Worm (Caenorhabditis elegans) whole organism, young adult: Measurements from ENCODE around the gene fbxb-81.

Experiments
- D2030.7 ChIP-seq: fragments of 200-800 bp; sonication (Bioruptor generic); IDR thresholded peaks from 2 replicates; pipeline ENCODE4 v1.3.6; 2022; ENCODE audit warnings: missing genetic modification reagents, missing genetic modification characterization, missing compliant biosample characterization
- F23B12.7 ChIP-seq: sonication (generic microtip); optimal IDR thresholded peaks from 2 replicates; lab custom pipeline; 2017; ENCODE audit warnings: missing genetic modification characterization, mild to moderate bottlenecking, missing compliant biosample characterization, antibody characterized with exemption, moderate library complexity; ENCODE audit not compliant: insufficient read depth
- F33H1.4 ChIP-seq: fragments of 200-800 bp; sonication (Bioruptor generic); IDR thresholded peaks from 2 replicates; pipeline ENCODE4 v1.3.6; 2022; ENCODE audit warnings: missing genetic modification reagents, missing genetic modification characterization, missing compliant biosample characterization
- F37B4.10 ChIP-seq: fragments of 200-800 bp; sonication (Bioruptor generic); IDR thresholded peaks from 2 replicates; pipeline ENCODE4 v1.3.6; 2022; ENCODE audit warnings: missing genetic modification characterization, missing compliant biosample characterization
- F49E8.2 ChIP-seq: sonication (generic microtip); optimal IDR thresholded peaks from 3 replicates; lab custom pipeline; 2017; ENCODE audit warnings: missing genetic modification characterization, mild to moderate bottlenecking, missing compliant biosample characterization, antibody characterized with exemption, moderate library complexity; ENCODE audit not compliant: insufficient read depth
- T07F8.4 ChIP-seq: sonication (generic microtip); optimal IDR thresholded peaks from 2 replicates; lab custom pipeline; 2016; ENCODE audit warnings: mild to moderate bottlenecking, missing genetic modification characterization, moderate library complexity, missing compliant biosample characterization
- Y56A3A.18 ChIP-seq: fragments of 200-800 bp; sonication (Bioruptor generic); IDR thresholded peaks from 2 replicates; pipeline ENCODE4 v1.3.6; 2022; ENCODE audit warnings: missing genetic modification reagents, missing genetic modification characterization, missing compliant biosample characterization
- Y67H2A.10 ChIP-seq: fragments of 200-800 bp; sonication (Bioruptor generic); conservative IDR thresholded peaks from 2 replicates; pipeline ENCODE4 v1.3.6; 2022; ENCODE audit warnings: missing genetic modification reagents, missing genetic modification characterization, missing compliant biosample characterization
- Y79H2A.3 ChIP-seq: fragments of 200-800 bp; sonication (Bioruptor generic); conservative IDR thresholded peaks from 2 replicates; pipeline ENCODE4 v1.3.6; 2022; ENCODE audit warnings: missing genetic modification reagents, missing genetic modification characterization, missing compliant biosample characterization
- ama-1 ChIP-seq, 3 experiments: fragments of 150-350 bp in 1 of 3; sonication (generic microtip) in 2 of 3; optimal IDR thresholded peaks; 2 replicates each; lab custom pipeline; 2014 to 2018; ENCODE audit warnings: missing biosample characterization in 2 of 3, missing genetic modification characterization in 2 of 3, missing genetic modification reagents in 2 of 3
- attf-5 ChIP-seq: fragments of 200-800 bp; sonication (Bioruptor generic); optimal IDR thresholded peaks from 2 replicates; lab custom pipeline; 2018; ENCODE audit warnings: mild to moderate bottlenecking, missing genetic modification characterization, missing compliant biosample characterization
- bed-2 ChIP-seq: fragments of 200-800 bp; sonication (Bioruptor generic); IDR thresholded peaks from 2 replicates; pipeline ENCODE4 v1.3.6; 2022; ENCODE audit warnings: missing genetic modification reagents, missing genetic modification characterization, missing compliant biosample characterization
- ccch-3 ChIP-seq: fragments of 200-800 bp; sonication (Bioruptor generic); optimal IDR thresholded peaks from 2 replicates; lab custom pipeline; 2018; ENCODE audit warnings: mild to moderate bottlenecking, missing genetic modification characterization, missing compliant biosample characterization
- ceh-27 ChIP-seq: fragments of 200-800 bp; sonication (Bioruptor generic); optimal IDR thresholded peaks from 2 replicates; lab custom pipeline; 2018; ENCODE audit warnings: mild to moderate bottlenecking, missing genetic modification characterization, moderate library complexity, missing compliant biosample characterization
- ceh-91 ChIP-seq: fragments of 200-800 bp; sonication (Bioruptor generic); IDR thresholded peaks from 2 replicates; pipeline ENCODE4 v1.3.6; 2022; ENCODE audit warnings: missing genetic modification reagents, missing genetic modification characterization, missing compliant biosample characterization
- chd-7 ChIP-seq: sonication (generic microtip); optimal IDR thresholded peaks from 2 replicates; lab custom pipeline; 2016; ENCODE audit warnings: mild to moderate bottlenecking, missing genetic modification characterization, moderate library complexity, missing compliant biosample characterization
- egl-44 ChIP-seq: fragments of 200-800 bp; sonication (Bioruptor generic); IDR thresholded peaks from 2 replicates; pipeline ENCODE4 v1.3.6; 2022; ENCODE audit warnings: missing genetic modification reagents, missing genetic modification characterization, missing compliant biosample characterization
- him-1 ChIP-seq: sonication (generic microtip); optimal IDR thresholded peaks from 2 replicates; lab custom pipeline; 2016; ENCODE audit warnings: missing genotype, missing genetic modification reagents, missing genetic modification characterization, missing compliant biosample characterization
- hmg-1.2 ChIP-seq: fragments of 200-800 bp; sonication (Bioruptor generic); IDR thresholded peaks from 2 replicates; pipeline ENCODE4 v1.3.6; 2022; ENCODE audit warnings: missing genetic modification reagents, missing genetic modification characterization, missing compliant biosample characterization
- madf-10 ChIP-seq: sonication (generic microtip); optimal IDR thresholded peaks from 2 replicates; lab custom pipeline; 2016; ENCODE audit warnings: mild to moderate bottlenecking, missing genetic modification characterization, missing compliant biosample characterization
- madf-3 ChIP-seq: fragments of 200-800 bp; sonication (Bioruptor generic); IDR thresholded peaks from 2 replicates; pipeline ENCODE4 v1.3.6; 2022; ENCODE audit warnings: missing genetic modification reagents, missing genetic modification characterization, missing compliant biosample characterization
- madf-8 ChIP-seq: fragments of 200-800 bp; sonication (Bioruptor generic); conservative IDR thresholded peaks from 2 replicates; pipeline ENCODE4 v1.3.6; 2022; ENCODE audit warnings: missing genetic modification reagents, missing genetic modification characterization, missing compliant biosample characterization
- mes-4 ChIP-seq: sonication (generic microtip); optimal IDR thresholded peaks from 2 replicates; lab custom pipeline; 2016; ENCODE audit warnings: missing genotype, missing genetic modification characterization, missing compliant biosample characterization
- nfya-2 ChIP-seq: fragments of 200-800 bp; sonication (Bioruptor generic); IDR thresholded peaks from 2 replicates; pipeline ENCODE4 v1.3.6; 2022; ENCODE audit warnings: missing genetic modification reagents, missing genetic modification characterization, missing compliant biosample characterization
- nhr-80 ChIP-seq: sonication (generic microtip); optimal IDR thresholded peaks from 2 replicates; lab custom pipeline; 2016; ENCODE audit warnings: missing genetic modification characterization, missing compliant biosample characterization
- rec-8 ChIP-seq, 2 experiments: sonication (generic microtip); optimal IDR thresholded peaks; 2 replicates each; lab custom pipeline; 2016; ENCODE audit warnings: mild to moderate bottlenecking in 2 of 2, missing genetic modification characterization in 2 of 2, missing genetic modification reagents in 2 of 2, missing genotype in 2 of 2, missing biosample characterization in 1 of 2, missing compliant biosample characterization in 1 of 2, moderate library complexity in 1 of 2
- rpc-1 ChIP-seq, 2 experiments: fragments of 150-350 bp in 1 of 2; sonication (generic microtip) in 1 of 2; optimal IDR thresholded peaks; 2 replicates each; lab custom pipeline; 2014 to 2018; ENCODE audit warnings: missing biosample characterization in 1 of 2, missing genetic modification characterization in 1 of 2, missing genetic modification reagents in 1 of 2, missing genotype in 1 of 2
- snpc-4 ChIP-seq, 5 experiments: fragments of 150-350 bp in 1 of 5; sonication (generic microtip) in 4 of 5; optimal IDR thresholded peaks; 2 replicates each; lab custom pipeline; 2014 to 2018; ENCODE audit warnings: missing genetic modification characterization in 5 of 5, missing biosample characterization in 3 of 5, antibody characterized with exemption in 2 of 5, mild to moderate bottlenecking in 2 of 5, missing compliant biosample characterization in 2 of 5, missing genotype in 2 of 5, moderate library complexity in 2 of 5, missing genetic modification reagents in 1 of 5
- xnd-1 ChIP-seq: sonication (generic microtip); optimal IDR thresholded peaks from 2 replicates; lab custom pipeline; 2016; ENCODE audit warnings: missing genotype, missing genetic modification reagents, missing genetic modification characterization, missing compliant biosample characterization
- ztf-18 ChIP-seq: sonication (generic microtip); optimal IDR thresholded peaks from 2 replicates; lab custom pipeline; 2016; ENCODE audit warnings: missing genotype, mild to moderate bottlenecking, missing genetic modification characterization, missing compliant biosample characterization
- ztf-26 ChIP-seq: sonication (generic microtip); optimal IDR thresholded peaks from 2 replicates; lab custom pipeline; 2017; ENCODE audit warnings: missing genetic modification characterization, missing compliant biosample characterization
- ztf-28 ChIP-seq: fragments of 200-800 bp; sonication (Bioruptor generic); IDR thresholded peaks from 2 replicates; pipeline ENCODE4 v1.3.6; 2022; ENCODE audit warnings: missing genetic modification reagents, missing genetic modification characterization, missing compliant biosample characterization
- ztf-6 ChIP-seq: fragments of 200-800 bp; sonication (Bioruptor generic); IDR thresholded peaks from 2 replicates; pipeline ENCODE4 v1.3.6; 2022; ENCODE audit warnings: missing genetic modification reagents, missing genetic modification characterization, missing compliant biosample characterization

The fbxb-81 gene

ce11 chrIII:184335-184734, 43.3 kb upstream of the fbxb-81 start:
- TF ChIP-seq ztf-6 (GFP tag; lab: Robert Waterston, UW) = no peak
- TF ChIP-seq bed-2 (GFP tag; lab: Robert Waterston, UW) = no peak
- TF ChIP-seq xnd-1 (tag; lab: Kevin White, UChicago) = no peak
- no peak for TF ChIP-seq ceh-27
- TF ChIP-seq chd-7 (tag; lab: Kevin White, UChicago) = no peak
- no peak for TF ChIP-seq ccch-3 (GFP tag; lab: Kevin White, UChicago)
- no peak for TF ChIP-seq him-1 (tag; lab: Kevin White, UChicago)
- TF ChIP-seq egl-44 = no peak
- no peak for TF ChIP-seq ztf-28 (GFP tag; lab: Robert Waterston, UW)
- TF ChIP-seq Y67H2A.10 (GFP tag; lab: Robert Waterston, UW) = no peak
- TF ChIP-seq ceh-91 = no peak
- no peak for TF ChIP-seq ztf-18
- TF ChIP-seq, all 124 proteins: peak for 0

- no peak for TF ChIP-seq madf-3 (GFP tag; lab: Robert Waterston, UW)
- no peak for TF ChIP-seq ztf-18
- no peak for TF ChIP-seq xnd-1 (tag; lab: Kevin White, UChicago)
- no peak for TF ChIP-seq Y79H2A.3 (GFP tag; lab: Robert Waterston, UW)
- no peak for TF ChIP-seq D2030.7
- TF ChIP-seq snpc-4 (GFP tag; optimal IDR thresholded peaks at IDR 0.05; lab: Kevin White, UChicago) = no peak
- no peak for TF ChIP-seq snpc-4 (tag; optimal IDR thresholded peaks at IDR 0.05; lab: Kevin White, UChicago)
- TF ChIP-seq bed-2 (GFP tag; lab: Robert Waterston, UW) = no peak
- no peak for TF ChIP-seq attf-5 (GFP tag; lab: Kevin White, UChicago)
- no peak for TF ChIP-seq F23B12.7 (tag; lab: Kevin White, UChicago)
- no peak for TF ChIP-seq F37B4.10 (GFP tag; lab: Robert Waterston, UW)
- TF ChIP-seq, all 124 proteins: peak for 0
These were observed 42.1 kb upstream of the fbxb-81 start for ce11 chrIII:183072-183471.

ce11 chrIII:182080-182479, 41.1 kb upstream of the fbxb-81 start, which contains the start of gene F40G9.15:
F40G9.15 (plus strand) TSS chrIII:182380.
- TF ChIP-seq nfya-2 (GFP tag; lab: Robert Waterston, UW) (no peak), hmg-1.2 (GFP tag; lab: Robert Waterston, UW) (no peak), mes-4 (tag; lab: Kevin White, UChicago) (no peak), snpc-4 (GFP tag; optimal IDR thresholded peaks at IDR 0.05; lab: Kevin White, UChicago) (no peak), snpc-4 (tag; optimal IDR thresholded peaks at IDR 0.05; lab: Kevin White, UChicago) (no peak), rpc-1 (optimal IDR thresholded peaks at IDR 0.05; lab: Kevin White, UChicago) (no peak), rpc-1 (tag; optimal IDR thresholded peaks at IDR 0.05; lab: Kevin White, UChicago) (no peak), ccch-3 (GFP tag; lab: Kevin White, UChicago) (no peak), rec-8 (tag; optimal IDR thresholded peaks at IDR 0.05; lab: Kevin White, UChicago) (no peak), Y56A3A.18 (no peak), F33H1.4 (GFP tag; lab: Robert Waterston, UW) (no peak), ceh-27 (no peak), nhr-80 (tag; lab: Kevin White, UChicago) (no peak), Y67H2A.10 (GFP tag; lab: Robert Waterston, UW) (no peak), ztf-26 (tag; lab: Kevin White, UChicago) (no peak), F49E8.2 (no peak), him-1 (tag; lab: Kevin White, UChicago) (no peak), ama-1 (optimal IDR thresholded peaks at IDR 0.05; lab: Kevin White, UChicago) (no peak), ama-1 (GFP tag; optimal IDR thresholded peaks at IDR 0.05; lab: Kevin White, UChicago) (no peak), T07F8.4 (tag; lab: Kevin White, UChicago) (no peak), madf-10 (tag; lab: Kevin White, UChicago) (no peak), xnd-1 (tag; lab: Kevin White, UChicago) (no peak), madf-8 (GFP tag; lab: Robert Waterston, UW) (no peak)
- TF ChIP-seq, all 124 proteins: peak for 0
